Fruit fly (Drosophila melanogaster): ENCODE data around the gene CG3847.

dm6 chrX:6308852-6309251, 38.1 kb upstream of the CG3847 start, which contains the start of gene CG15894:
- TF ChIP-seq Hr78 (GFP tag; optimal IDR thresholded peaks at IDR 0.05) (no peak), br (GFP tag; optimal IDR thresholded peaks at IDR 0.05) (no peak), Mio (GFP tag; optimal IDR thresholded peaks at IDR 0.05) (no peak), rgr (GFP tag; optimal IDR thresholded peaks at IDR 0.05) (no peak)

Measured in whole organism, wandering third instar larva.